Fruit fly (Drosophila melanogaster) whole organism, embryonic: ENCODE measurements around the gene Fgop2.
A peak's percentile ranks its signal among the peaks of the same experiment; 100 is the strongest.

Experiments
- Asciz ChIP-seq: fragments of 200-800 bp; sonication (Bioruptor generic); optimal IDR thresholded peaks from 2 replicates; lab custom pipeline; 2017; ENCODE audit warnings: missing biosample characterization, mild to moderate bottlenecking, missing genetic modification characterization, missing genetic modification reagents
- CG11560 ChIP-seq: fragments of 200-800 bp; sonication (Bioruptor generic); IDR thresholded peaks from 3 replicates; pipeline ENCODE4 v1.3.6; 2022; ENCODE audit warnings: missing biosample characterization, missing genetic modification characterization
- CG12104 ChIP-seq: fragments of 200-800 bp; sonication (Bioruptor generic); optimal IDR thresholded peaks from 3 replicates; lab custom pipeline; 2016; ENCODE audit warnings: missing biosample characterization, missing genetic modification characterization
- CG12744 ChIP-seq: fragments of 200-800 bp; sonication (Bioruptor generic); optimal IDR thresholded peaks from 2 replicates; lab custom pipeline; 2016; ENCODE audit warnings: missing biosample characterization, missing genetic modification characterization
- CG15696 ChIP-seq: fragments of 200-800 bp; sonication (Bioruptor generic); optimal IDR thresholded peaks from 2 replicates; lab custom pipeline; 2019; ENCODE audit warnings: missing biosample characterization, mild to moderate bottlenecking, missing genetic modification characterization, moderate library complexity
- CG17359 ChIP-seq: fragments of 200-800 bp; sonication (Bioruptor generic); optimal IDR thresholded peaks from 3 replicates; lab custom pipeline; 2018; ENCODE audit warnings: missing biosample characterization, mild to moderate bottlenecking, missing genetic modification characterization, moderate library complexity
- CG18599 ChIP-seq: fragments of 200-800 bp; sonication (Bioruptor generic); optimal IDR thresholded peaks from 3 replicates; lab custom pipeline; 2017; ENCODE audit warnings: missing biosample characterization, missing genetic modification characterization, mild to moderate bottlenecking, moderate library complexity, missing genetic modification reagents
- CG2129 ChIP-seq: fragments of 200-800 bp; sonication (Bioruptor generic); IDR thresholded peaks from 2 replicates; pipeline ENCODE4 v1.3.6; 2022; ENCODE audit warnings: missing biosample characterization, missing genetic modification characterization; ENCODE audit not compliant: partially characterized antibody
- CG30403 ChIP-seq: fragments of 200-800 bp; sonication (Bioruptor generic); optimal IDR thresholded peaks from 3 replicates; lab custom pipeline; 2016; ENCODE audit warnings: missing biosample characterization, missing genetic modification characterization
- CG31388 ChIP-seq: fragments of 200-800 bp; sonication (Bioruptor generic); optimal IDR thresholded peaks from 2 replicates; lab custom pipeline; 2016; ENCODE audit warnings: missing biosample characterization, missing genetic modification characterization
- CG32767 ChIP-seq: fragments of 200-800 bp; sonication (Bioruptor generic); IDR thresholded peaks from 2 replicates; pipeline ENCODE4 v1.3.6; 2022; ENCODE audit warnings: missing biosample characterization, missing genetic modification characterization
- CG3281 ChIP-seq: fragments of 200-800 bp; sonication (Bioruptor generic); optimal IDR thresholded peaks from 3 replicates; lab custom pipeline; 2017; ENCODE audit warnings: missing biosample characterization, mild to moderate bottlenecking, missing genetic modification characterization
- CG4328 ChIP-seq: fragments of 200-800 bp; sonication (Bioruptor generic); optimal IDR thresholded peaks from 3 replicates; lab custom pipeline; 2017; ENCODE audit warnings: missing biosample characterization, missing genetic modification reagents, missing genetic modification characterization
- CG4820 ChIP-seq: fragments of 200-800 bp; sonication (Bioruptor generic); optimal IDR thresholded peaks from 3 replicates; lab custom pipeline; 2016; ENCODE audit warnings: missing biosample characterization, missing genetic modification characterization
- CG7839 ChIP-seq: fragments of 200-800 bp; sonication (Bioruptor generic); optimal IDR thresholded peaks from 3 replicates; lab custom pipeline; 2018; ENCODE audit warnings: missing biosample characterization, mild to moderate bottlenecking, missing genetic modification characterization, moderate library complexity
- CG8089 ChIP-seq: fragments of 200-800 bp; sonication (Bioruptor generic); optimal IDR thresholded peaks from 3 replicates; lab custom pipeline; 2016; ENCODE audit warnings: missing biosample characterization, missing genetic modification characterization
- CG8281 ChIP-seq: fragments of 200-800 bp; sonication (Bioruptor generic); optimal IDR thresholded peaks from 2 replicates; lab custom pipeline; 2018; ENCODE audit warnings: missing biosample characterization, mild to moderate bottlenecking, missing genetic modification characterization, moderate library complexity
- CG9932 ChIP-seq: fragments of 200-800 bp; sonication (Bioruptor generic); IDR thresholded peaks from 2 replicates; pipeline ENCODE4 v1.3.6; 2022; ENCODE audit warnings: missing biosample characterization, missing genetic modification characterization
- E2f1 ChIP-seq: fragments of 200-800 bp; sonication (Bioruptor generic); IDR thresholded peaks from 2 replicates; pipeline ENCODE4 v1.3.6; 2022; ENCODE audit warnings: missing biosample characterization, missing genetic modification characterization
- Fer1 ChIP-seq: fragments of 200-800 bp; sonication (Bioruptor generic); optimal IDR thresholded peaks from 2 replicates; lab custom pipeline; 2017; ENCODE audit warnings: missing biosample characterization, mild to moderate bottlenecking, missing genetic modification characterization
- HLH4C ChIP-seq: fragments of 200-800 bp; sonication (Bioruptor generic); IDR thresholded peaks from 3 replicates; pipeline ENCODE4 v1.3.6; 2022; ENCODE audit warnings: missing biosample characterization, missing genetic modification characterization; ENCODE audit not compliant: partially characterized antibody
- Hsf ChIP-seq: fragments of 200-800 bp; sonication (Bioruptor generic); optimal IDR thresholded peaks from 3 replicates; lab custom pipeline; 2016; ENCODE audit warnings: missing biosample characterization, missing genetic modification characterization
- Mes4 ChIP-seq: fragments of 200-800 bp; sonication (Bioruptor generic); optimal IDR thresholded peaks from 2 replicates; lab custom pipeline; 2016; ENCODE audit warnings: missing biosample characterization, missing genetic modification characterization
- NC2β ChIP-seq: fragments of 200-800 bp; sonication (Bioruptor generic); optimal IDR thresholded peaks from 2 replicates; lab custom pipeline; 2016; ENCODE audit warnings: missing biosample characterization, missing genetic modification characterization
- NFAT ChIP-seq: fragments of 200-800 bp; sonication (Bioruptor generic); IDR thresholded peaks from 2 replicates; pipeline ENCODE4 v1.3.6; 2022; ENCODE audit warnings: missing biosample characterization, missing genetic modification characterization
- Pdp1 ChIP-seq, 2 experiments: fragments of 200-800 bp; sonication (Bioruptor generic); optimal IDR thresholded peaks; 3 replicates each; lab custom pipeline; 2016; ENCODE audit warnings: missing biosample characterization in 2 of 2, missing genetic modification characterization in 2 of 2, mild to moderate bottlenecking in 1 of 2, moderate library complexity in 1 of 2
- Ravus ChIP-seq: fragments of 200-800 bp; sonication (Bioruptor generic); IDR thresholded peaks from 2 replicates; pipeline ENCODE4 v1.3.6; 2022; ENCODE audit warnings: missing biosample characterization, missing genetic modification characterization
- Rx ChIP-seq: fragments of 200-800 bp; sonication (Bioruptor generic); IDR thresholded peaks from 2 replicates; pipeline ENCODE4 v1.3.6; 2022; ENCODE audit warnings: missing biosample characterization, missing genetic modification characterization
- Six4 ChIP-seq: fragments of 200-800 bp; sonication (Bioruptor generic); optimal IDR thresholded peaks from 2 replicates; lab custom pipeline; 2016; ENCODE audit warnings: missing biosample characterization, missing genetic modification characterization
- Sry-β ChIP-seq: fragments of 200-800 bp; sonication (Bioruptor generic); optimal IDR thresholded peaks from 2 replicates; lab custom pipeline; 2018; ENCODE audit warnings: missing biosample characterization, mild to moderate bottlenecking, missing genetic modification characterization, moderate library complexity
- Taf1 ChIP-seq: fragments of 200-800 bp; sonication (Bioruptor generic); IDR thresholded peaks from 2 replicates; pipeline ENCODE4 v1.3.6; 2022; ENCODE audit warnings: missing biosample characterization, missing genetic modification characterization
- Usf ChIP-seq: fragments of 200-800 bp; sonication (Bioruptor generic); optimal IDR thresholded peaks from 2 replicates; lab custom pipeline; 2017; ENCODE audit warnings: missing genotype, missing biosample characterization, missing genetic modification characterization
- Vsx1 ChIP-seq: fragments of 200-800 bp; sonication (Bioruptor generic); optimal IDR thresholded peaks from 2 replicates; lab custom pipeline; 2017; ENCODE audit warnings: missing biosample characterization, mild to moderate bottlenecking, missing genetic modification characterization, missing genetic modification reagents
- ara ChIP-seq: fragments of 200-800 bp; sonication (Bioruptor generic); IDR thresholded peaks from 2 replicates; pipeline ENCODE4 v1.3.6; 2022; ENCODE audit warnings: missing biosample characterization, missing genetic modification characterization
- bowl ChIP-seq: fragments of 200-800 bp; sonication (Bioruptor generic); IDR thresholded peaks from 2 replicates; pipeline ENCODE4 v1.3.6; 2022; ENCODE audit warnings: missing biosample characterization, missing genetic modification characterization
- chif ChIP-seq, 2 experiments: fragments of 200-800 bp; sonication (Bioruptor generic); optimal IDR thresholded peaks; 3 replicates each; lab custom pipeline; 2016; ENCODE audit warnings: missing biosample characterization in 2 of 2, missing genetic modification characterization in 2 of 2
- chm ChIP-seq: fragments of 200-800 bp; sonication (Bioruptor generic); IDR thresholded peaks from 2 replicates; pipeline ENCODE4 v1.3.6; 2022; ENCODE audit warnings: missing biosample characterization, missing genetic modification characterization
- dpn ChIP-seq, 2 experiments: fragments of 200-800 bp; sonication (Bioruptor generic); optimal IDR thresholded peaks; 3 replicates each; lab custom pipeline; 2016; ENCODE audit warnings: missing biosample characterization in 2 of 2, missing genetic modification characterization in 2 of 2
- en ChIP-seq: fragments of 200-800 bp; sonication (Bioruptor generic); optimal IDR thresholded peaks from 2 replicates; lab custom pipeline; 2016; ENCODE audit warnings: missing biosample characterization, missing genetic modification characterization
- eyg ChIP-seq: fragments of 200-800 bp; sonication (Bioruptor generic); optimal IDR thresholded peaks from 3 replicates; lab custom pipeline; 2016; ENCODE audit warnings: missing biosample characterization, missing genetic modification characterization
- gem ChIP-seq: fragments of 200-800 bp; sonication (Bioruptor generic); optimal IDR thresholded peaks from 2 replicates; lab custom pipeline; 2019; ENCODE audit warnings: missing biosample characterization, mild to moderate bottlenecking, missing genetic modification characterization, moderate library complexity
- gro ChIP-seq: fragments of 200-800 bp; sonication (Bioruptor generic); optimal IDR thresholded peaks from 2 replicates; lab custom pipeline; 2016; ENCODE audit warnings: missing biosample characterization, missing genetic modification characterization
- gt ChIP-seq: fragments of 200-800 bp; sonication (Bioruptor generic); IDR thresholded peaks from 2 replicates; pipeline ENCODE4 v1.3.6; 2022; ENCODE audit warnings: missing biosample characterization, missing genetic modification characterization
- hkb ChIP-seq, 2 experiments: fragments of 200-800 bp in 1 of 2; fragments of >200 bp in 1 of 2; sonication (Bioruptor generic) in 1 of 2; IDR thresholded peaks in 1 of 2; optimal IDR thresholded peaks in 1 of 2; 2 replicates each; pipeline versions ENCODE4 v1.3.6 to Lab custom; 2017 to 2022; ENCODE audit warnings: missing biosample characterization in 1 of 2, missing genetic modification characterization in 1 of 2
- jing ChIP-seq: fragments of 200-800 bp; sonication (Bioruptor generic); optimal IDR thresholded peaks from 2 replicates; lab custom pipeline; 2018; ENCODE audit warnings: missing biosample characterization, mild to moderate bottlenecking, missing genetic modification characterization
- pb ChIP-seq: fragments of 200-800 bp; sonication (Bioruptor generic); optimal IDR thresholded peaks from 3 replicates; lab custom pipeline; 2016; ENCODE audit warnings: missing biosample characterization, missing genetic modification characterization
- pros ChIP-seq: fragments of 200-800 bp; sonication (Bioruptor generic); optimal IDR thresholded peaks from 3 replicates; lab custom pipeline; 2019; ENCODE audit warnings: missing biosample characterization, mild to moderate bottlenecking, missing genetic modification characterization, moderate library complexity
- pzg ChIP-seq: fragments of 200-800 bp; sonication (Bioruptor generic); optimal IDR thresholded peaks from 3 replicates; lab custom pipeline; 2018; ENCODE audit warnings: missing biosample characterization, mild to moderate bottlenecking, missing genetic modification characterization, moderate library complexity
- tap ChIP-seq: fragments of 200-800 bp; optimal IDR thresholded peaks from 3 replicates; lab custom pipeline; 2019; ENCODE audit warnings: missing biosample characterization, mild to moderate bottlenecking, missing genetic modification characterization, moderate library complexity
- tgo ChIP-seq: fragments of 200-800 bp; sonication (Bioruptor generic); IDR thresholded peaks from 3 replicates; pipeline ENCODE4 v1.3.6; 2022; ENCODE audit warnings: missing biosample characterization, missing genetic modification characterization

Fgop2 gene

dm6 chr2L:6968013-6968517, 23.0 kb upstream of the Fgop2 start (continued):
- TF ChIP-seq CG12744 (GFP tag; lab: Kevin White, UChicago) (no peak), CG15696 (tag; lab: Kevin White, UChicago) (no peak), en (GFP tag; lab: Kevin White, UChicago) (peak; percentile 55), Usf (no peak), CG12104 (GFP tag; lab: Kevin White, UChicago) (no peak), gt (GFP tag; lab: Robert Waterston, UW) (no peak), NFAT (GFP tag; lab: Robert Waterston, UW) (peak; percentile 54), CG4328 (GFP tag; lab: Kevin White, UChicago) (no peak), ara (GFP tag; lab: Robert Waterston, UW) (no peak), CG30403 (GFP tag; lab: Kevin White, UChicago) (peak; percentile 65), chif (GFP tag; optimal IDR thresholded peaks at IDR 0.05; lab: Kevin White, UChicago) (peak in 1 of 2 experiments; percentile 56), tap (tag; lab: Kevin White, UChicago) (peak; percentile 45), Ravus (GFP tag; lab: Robert Waterston, UW) (no peak), gem (tag; lab: Kevin White, UChicago) (no peak), pros (GFP tag; lab: Kevin White, UChicago) (no peak), Six4 (GFP tag; lab: Kevin White, UChicago) (peak; percentile 20), CG17359 (tag; lab: Kevin White, UChicago) (peak; percentile 26), CG8089 (GFP tag; lab: Kevin White, UChicago) (no peak), CG11560 (tag; lab: Robert Waterston, UW) (no peak), pzg (GFP tag; lab: Kevin White, UChicago) (peak; percentile 46), CG4820 (peak; percentile 26), Fer1 (GFP tag; lab: Kevin White, UChicago) (peak; percentile 63), Hsf (peak; percentile 59), Asciz (GFP tag; lab: Kevin White, UChicago) (no peak), Sry-β (no peak), CG2129 (peak; percentile 79), CG18599 (GFP tag; lab: Kevin White, UChicago) (no peak), CG31388 (GFP tag; lab: Kevin White, UChicago) (no peak), Vsx1 (GFP tag; lab: Kevin White, UChicago) (no peak), dpn (GFP tag; optimal IDR thresholded peaks at IDR 0.05; lab: Kevin White, UChicago) (peak; percentile 48 to 64), CG7839 (peak; percentile 61), Pdp1 (GFP tag; optimal IDR thresholded peaks at IDR 0.05; lab: Kevin White, UChicago) (peak; percentile 33 to 62), E2f1 (no peak), hkb (optimal IDR thresholded peaks at IDR 0.05; lab: Kevin White, UChicago) (no peak), hkb (GFP tag; IDR thresholded peaks at IDR 0.05; lab: Robert Waterston, UW) (peak; percentile 73), bowl (GFP tag; lab: Robert Waterston, UW) (peak; percentile 21; the same call in 1 of the 2 replicates), CG32767 (GFP tag; lab: Robert Waterston, UW) (0 out of 2 replicates have a peak, but pooled peaks have one; percentile 33), Rx (GFP tag; lab: Robert Waterston, UW) (no peak), chm (0 out of 2 replicates have a peak, but pooled peaks have one; percentile 18), HLH4C (GFP tag; lab: Robert Waterston, UW) (peak; percentile 6), Taf1 (no peak), NC2β (GFP tag; lab: Kevin White, UChicago) (peak; percentile 52), tgo (peak; percentile 31; the same call in 1 of the 3 replicates), jing (no peak), CG9932 (GFP tag; lab: Robert Waterston, UW) (peak; percentile 59), CG8281 (tag; lab: Kevin White, UChicago) (no peak), gro (GFP tag; lab: Kevin White, UChicago) (peak; percentile 73), eyg (peak; percentile 13), Mes4 (GFP tag; lab: Kevin White, UChicago) (peak; percentile 59), pb (GFP tag; lab: Kevin White, UChicago) (peak; percentile 37), CG3281 (GFP tag; lab: Kevin White, UChicago) (peak; percentile 18)
